ENCODE assay signal across 1 fruit fly cellular context in the genomic region with DNA sequence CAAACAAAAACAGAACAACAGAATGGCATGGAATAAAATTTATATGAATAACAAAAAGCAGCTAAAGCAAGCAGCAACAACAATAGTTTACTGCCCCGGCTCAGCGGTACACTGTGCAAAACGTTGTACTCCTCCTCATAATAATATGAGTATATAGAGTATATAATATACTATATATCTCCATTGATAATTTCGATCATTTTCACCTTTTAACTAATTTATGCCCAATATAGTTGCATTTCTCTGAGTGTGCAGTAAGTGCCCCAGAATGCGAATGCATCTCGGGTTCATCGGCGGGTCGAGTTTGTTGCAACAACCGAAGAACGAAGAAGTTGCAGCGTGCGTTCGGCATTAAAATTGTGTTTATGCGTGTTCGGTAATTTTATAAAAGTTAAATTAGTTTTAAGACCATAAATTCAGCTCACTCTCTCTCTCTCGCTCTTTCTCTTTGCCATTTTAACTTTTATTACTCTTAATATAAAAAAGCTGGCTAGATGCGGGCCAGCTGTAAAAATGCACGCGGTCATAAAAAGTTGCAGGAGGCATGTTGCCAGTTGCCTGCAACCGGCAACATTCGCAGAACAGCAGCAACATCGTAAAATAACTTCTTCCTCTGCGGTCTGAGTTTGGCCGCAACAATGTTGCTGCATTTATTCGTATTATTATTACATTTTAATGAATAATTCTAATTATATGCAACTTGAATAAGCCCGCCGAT.
A peak's percentile ranks its signal among the peaks of the same experiment; 100 is the strongest.
TF ChIP-seq lines count a peak whose summit lies in the region.

No protein-coding gene starts in this region.

TF ChIP-seq in whole organism, embryonic, 481 proteins besides CTCF, POLR2A, EP300 and RAD21 (continued from another document):
- TF ChIP-seq CG31224 (GFP tag; IDR thresholded peaks at IDR 0.05; lab: Robert Waterston, UW) (no peak), ac (GFP tag; optimal IDR thresholded peaks at IDR 0.05; lab: Kevin White, UChicago) (no peak), CG11560 (tag; IDR thresholded peaks at IDR 0.05; lab: Robert Waterston, UW) (no peak), Med (GFP tag; lab: Kevin White, UChicago) (no peak), ATbp (GFP tag; optimal IDR thresholded peaks at IDR 0.05; lab: Kevin White, UChicago) (peak; percentile 3), CG14667 (GFP tag; IDR thresholded peaks at IDR 0.05; lab: Robert Waterston, UW) (no peak), chinmo (GFP tag; IDR thresholded peaks at IDR 0.05; lab: Robert Waterston, UW; ENCODE audit: partially characterized antibody) (no peak), esg (GFP tag; conservative IDR thresholded peaks at IDR 0.05; lab: Robert Waterston, UW) (peak; percentile 37), oc (tag; optimal IDR thresholded peaks at IDR 0.05; lab: Kevin White, UChicago) (no peak), YL-1 (GFP tag; optimal IDR thresholded peaks at IDR 0.05; lab: Kevin White, UChicago) (no peak), Hmx (GFP tag; optimal IDR thresholded peaks at IDR 0.05; lab: Kevin White, UChicago) (no peak), cato (GFP tag; optimal IDR thresholded peaks at IDR 0.05; lab: Kevin White, UChicago; ENCODE audit: borderline replicate concordance) (no peak), HmgZ (tag; optimal IDR thresholded peaks at IDR 0.05; lab: Kevin White, UChicago) (no peak), emc (GFP tag; optimal IDR thresholded peaks at IDR 0.05; lab: Kevin White, UChicago) (no peak), CG4328 (GFP tag; optimal IDR thresholded peaks at IDR 0.05; lab: Kevin White, UChicago) (no peak), CG1792 (GFP tag; optimal IDR thresholded peaks at IDR 0.05; lab: Kevin White, UChicago) (no peak), jumu (GFP tag; optimal IDR thresholded peaks at IDR 0.05; lab: Kevin White, UChicago) (no peak), CG10959 (GFP tag; IDR thresholded peaks at IDR 0.05; lab: Robert Waterston, UW) (no peak), Eip74EF (GFP tag; optimal IDR thresholded peaks at IDR 0.05; lab: Kevin White, UChicago) (no peak), toy (GFP tag; IDR thresholded peaks at IDR 0.05; lab: Robert Waterston, UW) (no peak), CG11695 (GFP tag; IDR thresholded peaks at IDR 0.05; lab: Robert Waterston, UW) (no peak), Xrp1 (GFP tag; IDR thresholded peaks at IDR 0.05; lab: Robert Waterston, UW) (peak; percentile 56), otp (GFP tag; IDR thresholded peaks at IDR 0.05; lab: Robert Waterston, UW) (peak; percentile 47; the same call in 1 of the 3 replicates), Doc3 (GFP tag; IDR thresholded peaks at IDR 0.05; lab: Robert Waterston, UW; ENCODE audit: partially characterized antibody) (no peak), sd (tag; optimal IDR thresholded peaks at IDR 0.05; lab: Kevin White, UChicago) (no peak), kni (GFP tag; optimal IDR thresholded peaks at IDR 0.05; lab: Kevin White, UChicago) (no peak), phol (tag; optimal IDR thresholded peaks at IDR 0.05; lab: Kevin White, UChicago) (peak; percentile 41), CG2712 (tag; optimal IDR thresholded peaks at IDR 0.05; lab: Kevin White, UChicago) (peak; percentile 45), Jarid2 (GFP tag; optimal IDR thresholded peaks at IDR 0.05; lab: Kevin White, UChicago) (no peak), vnd (GFP tag; IDR thresholded peaks at IDR 0.05; lab: Robert Waterston, UW; ENCODE audit: partially characterized antibody) (no peak), CG17802 (tag; optimal IDR thresholded peaks at IDR 0.05; lab: Kevin White, UChicago) (no peak), CG7963 (GFP tag; IDR thresholded peaks at IDR 0.05; lab: Robert Waterston, UW; ENCODE audit: partially characterized antibody) (no peak), CG8388 (GFP tag; optimal IDR thresholded peaks at IDR 0.05; lab: Kevin White, UChicago) (peak; percentile 31)
TF ChIP-seq in whole organism, embryonic: peak in this region for 54.
